Worm (Caenorhabditis elegans) whole organism, late embryonic: ENCODE data around the gene srh-98.

ENCODE experiments used
- C08G9.2 ChIP-seq: sonication (generic microtip); optimal IDR thresholded peaks from 2 replicates; lab custom pipeline; 2016; ENCODE audit warnings: mild to moderate bottlenecking, missing genetic modification characterization, moderate library complexity, missing compliant biosample characterization
- F13H6.1 ChIP-seq: sonication (generic microtip); optimal IDR thresholded peaks from 2 replicates; lab custom pipeline; 2016; ENCODE audit warnings: missing genetic modification characterization, missing compliant biosample characterization
- K02D7.2 ChIP-seq: sonication (generic microtip); optimal IDR thresholded peaks from 2 replicates; lab custom pipeline; 2017; ENCODE audit warnings: mild to moderate bottlenecking, missing genetic modification characterization, missing compliant biosample characterization
- K09A11.1 ChIP-seq: sonication (generic microtip); optimal IDR thresholded peaks from 2 replicates; lab custom pipeline; 2017; ENCODE audit warnings: antibody characterized with exemption, mild to moderate bottlenecking, missing genetic modification characterization, missing compliant biosample characterization; ENCODE audit not compliant: insufficient read depth
- T23F11.4 ChIP-seq: fragments of 200-800 bp; sonication (Bioruptor generic); optimal IDR thresholded peaks from 2 replicates; lab custom pipeline; 2018; ENCODE audit warnings: mild to moderate bottlenecking, missing genetic modification characterization, missing compliant biosample characterization
- Y22D7AL.16 ChIP-seq: sonication (generic microtip); optimal IDR thresholded peaks from 2 replicates; lab custom pipeline; 2016; ENCODE audit warnings: missing genetic modification characterization, missing compliant biosample characterization
- ceh-18 ChIP-seq: sonication (generic microtip); optimal IDR thresholded peaks from 2 replicates; lab custom pipeline; 2016; ENCODE audit warnings: missing genetic modification characterization, missing compliant biosample characterization
- ceh-22 ChIP-seq: sonication (generic microtip); optimal IDR thresholded peaks from 2 replicates; lab custom pipeline; 2017; ENCODE audit warnings: missing biosample characterization, missing genetic modification characterization
- ceh-30 ChIP-seq: fragments of 150-350 bp; optimal IDR thresholded peaks from 2 replicates; lab custom pipeline; 2014; ENCODE audit warnings: missing biosample characterization, missing genetic modification characterization
- ceh-34 ChIP-seq: sonication (generic microtip); optimal IDR thresholded peaks from 2 replicates; lab custom pipeline; 2016; ENCODE audit warnings: mild to moderate bottlenecking, missing genetic modification characterization, missing compliant biosample characterization
- ceh-45 ChIP-seq: fragments of 200-800 bp; sonication (Bioruptor generic); IDR thresholded peaks from 2 replicates; pipeline ENCODE4 v1.3.6; 2022; ENCODE audit warnings: missing genetic modification reagents, missing genetic modification characterization, missing compliant biosample characterization
- ceh-48 ChIP-seq: sonication (generic microtip); optimal IDR thresholded peaks from 2 replicates; lab custom pipeline; 2016; ENCODE audit warnings: missing genetic modification characterization, inconsistent platforms, missing compliant biosample characterization
- che-1 ChIP-seq: sonication (generic microtip); optimal IDR thresholded peaks from 2 replicates; lab custom pipeline; 2016; ENCODE audit warnings: mild to moderate bottlenecking, missing genetic modification characterization, missing compliant biosample characterization
- dve-1 ChIP-seq: sonication (generic microtip); optimal IDR thresholded peaks from 2 replicates; lab custom pipeline; 2017; ENCODE audit warnings: antibody characterized with exemption, mild to moderate bottlenecking, missing genetic modification characterization, missing compliant biosample characterization
- elt-2 ChIP-seq: sonication (generic microtip); optimal IDR thresholded peaks from 2 replicates; lab custom pipeline; 2016; ENCODE audit warnings: missing genetic modification reagents, missing genetic modification characterization, missing compliant biosample characterization
- elt-4 ChIP-seq: sonication (generic microtip); optimal IDR thresholded peaks from 2 replicates; lab custom pipeline; 2016; ENCODE audit warnings: missing genetic modification characterization, missing compliant biosample characterization
- eyg-1 ChIP-seq: sonication (generic microtip); optimal IDR thresholded peaks from 2 replicates; lab custom pipeline; 2016; ENCODE audit warnings: missing genotype, missing genetic modification characterization, missing compliant biosample characterization
- fax-1 ChIP-seq: sonication (generic microtip); optimal IDR thresholded peaks from 2 replicates; lab custom pipeline; 2016; ENCODE audit warnings: missing genotype, missing genetic modification characterization, missing compliant biosample characterization
- fkh-10 ChIP-seq: fragments of 150-350 bp; optimal IDR thresholded peaks from 2 replicates; lab custom pipeline; 2014; ENCODE audit warnings: missing biosample characterization, missing genetic modification reagents, missing genetic modification characterization
- gmeb-2 ChIP-seq: sonication (generic microtip); optimal IDR thresholded peaks from 2 replicates; lab custom pipeline; 2016; ENCODE audit warnings: missing genetic modification characterization, inconsistent platforms, missing compliant biosample characterization
- hlh-13 ChIP-seq: fragments of 200-800 bp; sonication (Bioruptor generic); optimal IDR thresholded peaks from 2 replicates; lab custom pipeline; 2018; ENCODE audit warnings: mild to moderate bottlenecking, missing genetic modification characterization, missing compliant biosample characterization
- hlh-6 ChIP-seq: sonication (generic microtip); optimal IDR thresholded peaks from 2 replicates; lab custom pipeline; 2016; ENCODE audit warnings: missing genotype, missing genetic modification characterization, missing compliant biosample characterization
- hlh-8 ChIP-seq: sonication (generic microtip); optimal IDR thresholded peaks from 2 replicates; lab custom pipeline; 2016; ENCODE audit warnings: missing genotype, missing genetic modification characterization, missing compliant biosample characterization
- lim-6 ChIP-seq: sonication (generic microtip); optimal IDR thresholded peaks from 2 replicates; lab custom pipeline; 2016; ENCODE audit warnings: missing genetic modification characterization, missing compliant biosample characterization
- nhr-11 ChIP-seq: fragments of 150-350 bp; optimal IDR thresholded peaks from 2 replicates; lab custom pipeline; 2014; ENCODE audit warnings: missing biosample characterization, missing genetic modification characterization
- odd-2 ChIP-seq: sonication (generic microtip); optimal IDR thresholded peaks from 2 replicates; lab custom pipeline; 2017; ENCODE audit warnings: antibody characterized with exemption, mild to moderate bottlenecking, missing genetic modification characterization, missing compliant biosample characterization
- pqm-1 ChIP-seq: sonication (generic microtip); optimal IDR thresholded peaks from 2 replicates; lab custom pipeline; 2016; ENCODE audit warnings: missing genetic modification characterization, missing compliant biosample characterization
- pros-1 ChIP-seq: fragments of 150-350 bp; optimal IDR thresholded peaks from 2 replicates; lab custom pipeline; 2014; ENCODE audit warnings: missing biosample characterization, missing genetic modification reagents, missing genetic modification characterization
- rnt-1 ChIP-seq: sonication (generic microtip); optimal IDR thresholded peaks from 2 replicates; lab custom pipeline; 2016; ENCODE audit warnings: missing genetic modification characterization, missing compliant biosample characterization
- sdc-2 ChIP-seq: sonication (generic microtip); optimal IDR thresholded peaks from 2 replicates; lab custom pipeline; 2016; ENCODE audit warnings: missing genotype, missing genetic modification characterization, missing compliant biosample characterization
- sox-2 ChIP-seq: fragments of 200-800 bp; sonication (Bioruptor generic); IDR thresholded peaks from 2 replicates; pipeline ENCODE4 v1.3.6; 2022; ENCODE audit warnings: missing genetic modification reagents, missing genetic modification characterization, missing compliant biosample characterization
- tbx-7 ChIP-seq: sonication (generic microtip); optimal IDR thresholded peaks from 2 replicates; lab custom pipeline; 2016; ENCODE audit warnings: missing genotype, missing genetic modification characterization, missing compliant biosample characterization
- unc-3 ChIP-seq, 2 experiments: fragments of 200-800 bp in 1 of 2; sonication (Bioruptor generic) in 1 of 2; sonication (generic microtip) in 1 of 2; conservative IDR thresholded peaks in 1 of 2; optimal IDR thresholded peaks in 1 of 2; 2 replicates each; pipeline versions ENCODE4 v1.3.6 to Lab custom; 2016 to 2022; ENCODE audit warnings: missing compliant biosample characterization in 2 of 2, missing genetic modification characterization in 2 of 2, missing genetic modification reagents in 1 of 2
- unc-55 ChIP-seq: sonication (generic microtip); optimal IDR thresholded peaks from 2 replicates; lab custom pipeline; 2017; ENCODE audit warnings: missing biosample characterization, missing genetic modification reagents, missing genetic modification characterization
- unc-86 ChIP-seq: sonication (generic microtip); optimal IDR thresholded peaks from 2 replicates; lab custom pipeline; 2016; ENCODE audit warnings: missing genetic modification characterization, missing compliant biosample characterization
- zip-5 ChIP-seq: sonication (generic microtip); optimal IDR thresholded peaks from 2 replicates; lab custom pipeline; 2016; ENCODE audit warnings: missing genetic modification characterization, missing compliant biosample characterization

Gene srh-98

ce11 chrV:16204888-16205287 is 30.7 kb downstream of the srh-98 start, which contains the start of gene irld-26:
Gene irld-26 (plus strand): TSS chrV:16205188.
- TF ChIP-seq pqm-1 (tag; lab: Kevin White, UChicago) (no peak), fkh-10 (no peak), C08G9.2 (no peak), sdc-2 (no peak), ceh-48 (tag; lab: Kevin White, UChicago) (no peak)

DNA sequence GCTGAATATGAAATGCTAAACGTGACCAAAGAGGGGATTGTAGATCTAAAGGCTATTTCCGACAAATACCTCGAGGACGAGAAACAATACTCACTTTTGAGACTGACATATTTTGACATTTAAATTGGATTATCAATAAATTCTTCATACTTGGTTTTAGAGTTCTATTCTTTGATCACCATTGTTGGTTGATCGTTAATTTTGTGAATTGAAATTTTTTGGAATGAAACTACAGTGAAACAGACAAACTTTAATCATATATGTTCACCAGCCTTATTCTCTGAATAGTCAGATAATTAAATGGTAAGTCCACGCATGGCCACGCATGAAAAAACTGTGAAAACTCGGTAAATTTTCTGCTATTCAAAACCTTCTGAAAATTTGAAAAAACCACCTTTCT is 32.9 kb downstream of the srh-98 start, which contains the start of gene F11A5.18:
TSS of gene F11A5.18 (plus strand) at position 301 of the 400 bp plus-strand sequence.
- TF ChIP-seq fax-1 (no peak), ceh-34 (no peak), ceh-22 (tag; lab: Kevin White, UChicago) (no peak), nhr-11 (tag; lab: Kevin White, UChicago) (no peak), hlh-8 (no peak), ceh-45 (GFP tag; lab: Robert Waterston, UW) (no peak), unc-3 (GFP tag; conservative IDR thresholded peaks at IDR 0.05; lab: Robert Waterston, UW) (no peak), unc-3 (tag; optimal IDR thresholded peaks at IDR 0.05; lab: Kevin White, UChicago) (no peak), elt-4 (tag; lab: Kevin White, UChicago) (no peak)

- TF ChIP-seq pros-1 (tag; lab: Kevin White, UChicago), result no peak
- no peak for TF ChIP-seq unc-55 (GFP tag; lab: Kevin White, UChicago)
- TF ChIP-seq F13H6.1 (tag; lab: Kevin White, UChicago), result no peak
- TF ChIP-seq fkh-10, result no peak
- TF ChIP-seq ceh-30, result no peak
- TF ChIP-seq elt-2 (tag; lab: Kevin White, UChicago), result no peak
- no peak for TF ChIP-seq lim-6
- TF ChIP-seq ceh-18 (tag; lab: Kevin White, UChicago), result no peak
- no peak for TF ChIP-seq tbx-7 (tag; lab: Kevin White, UChicago)
- TF ChIP-seq K02D7.2 (tag; lab: Kevin White, UChicago), result no peak
These were observed 33.8 kb downstream of the srh-98 start, which contains the start of gene F11A5.17 for ce11 chrV:16201730-16202129. Gene F11A5.17 (plus strand): TSS chrV:16202030.

- TF ChIP-seq eyg-1 (no peak), C08G9.2 (no peak), elt-4 (tag; lab: Kevin White, UChicago) (no peak), unc-86 (tag; lab: Kevin White, UChicago) (no peak)
These were observed 37.5 kb downstream of the srh-98 start, which contains the start of gene F11A5.5 for ce11 chrV:16198016-16198415. Gene F11A5.5 (plus strand): TSS chrV:16198316.

- no peak for TF ChIP-seq ceh-22 (tag; lab: Kevin White, UChicago)
- TF ChIP-seq che-1 (tag; lab: Kevin White, UChicago), result no peak
- no peak for TF ChIP-seq K09A11.1 (tag; lab: Kevin White, UChicago)
- no peak for TF ChIP-seq eyg-1
- TF ChIP-seq rnt-1 (tag; lab: Kevin White, UChicago), result no peak
- no peak for TF ChIP-seq hlh-13
- TF ChIP-seq, all 69 proteins: peak for 0
These were observed 40.2 kb downstream of the srh-98 start, which contains the start of gene rabr-3 for ce11 chrV:16195379-16195778. Gene rabr-3 (plus strand): TSS chrV:16195679.

DNA sequence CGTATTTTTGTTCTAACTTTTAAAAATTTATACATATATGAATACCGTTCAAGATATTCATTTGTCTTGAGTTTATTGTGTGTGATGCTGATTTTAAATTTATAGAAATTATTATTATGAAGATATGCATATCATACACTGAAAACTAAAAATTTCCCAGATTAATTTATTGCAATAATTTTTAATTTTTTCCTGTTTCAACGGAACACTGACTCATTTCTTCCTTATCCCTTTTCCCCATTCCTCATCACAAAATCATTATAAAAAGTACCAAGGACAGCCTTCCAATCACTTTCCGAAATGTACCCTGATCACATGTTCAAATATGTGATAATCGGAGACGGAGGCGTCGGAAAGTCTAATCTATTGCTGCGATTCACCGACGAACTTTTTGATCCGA is 40.9 kb downstream of the srh-98 start, which contains the start of gene rabr-4:
TSS of gene rabr-4 (plus strand) at position 301 of the 400 bp plus-strand sequence.
- no peak for TF ChIP-seq hlh-6 (tag; lab: Kevin White, UChicago)
- no peak for TF ChIP-seq gmeb-2 (tag; lab: Kevin White, UChicago)
- TF ChIP-seq Y22D7AL.16 (tag; lab: Kevin White, UChicago), result no peak
- no peak for TF ChIP-seq T23F11.4 (GFP tag; lab: Kevin White, UChicago)
- no peak for TF ChIP-seq K09A11.1 (tag; lab: Kevin White, UChicago)
- TF ChIP-seq tbx-7 (tag; lab: Kevin White, UChicago), result no peak
- no peak for TF ChIP-seq odd-2
- no peak for TF ChIP-seq che-1 (tag; lab: Kevin White, UChicago)
- no peak for TF ChIP-seq zip-5 (tag; lab: Kevin White, UChicago)
- no peak for TF ChIP-seq eyg-1
- TF ChIP-seq ceh-18 (tag; lab: Kevin White, UChicago), result no peak
- no peak for TF ChIP-seq sox-2 (GFP tag; lab: Robert Waterston, UW)
- no peak for TF ChIP-seq dve-1
